Worm (Caenorhabditis elegans): ENCODE results near the gene R13A1.1.

The R13A1.1 gene

DNA sequence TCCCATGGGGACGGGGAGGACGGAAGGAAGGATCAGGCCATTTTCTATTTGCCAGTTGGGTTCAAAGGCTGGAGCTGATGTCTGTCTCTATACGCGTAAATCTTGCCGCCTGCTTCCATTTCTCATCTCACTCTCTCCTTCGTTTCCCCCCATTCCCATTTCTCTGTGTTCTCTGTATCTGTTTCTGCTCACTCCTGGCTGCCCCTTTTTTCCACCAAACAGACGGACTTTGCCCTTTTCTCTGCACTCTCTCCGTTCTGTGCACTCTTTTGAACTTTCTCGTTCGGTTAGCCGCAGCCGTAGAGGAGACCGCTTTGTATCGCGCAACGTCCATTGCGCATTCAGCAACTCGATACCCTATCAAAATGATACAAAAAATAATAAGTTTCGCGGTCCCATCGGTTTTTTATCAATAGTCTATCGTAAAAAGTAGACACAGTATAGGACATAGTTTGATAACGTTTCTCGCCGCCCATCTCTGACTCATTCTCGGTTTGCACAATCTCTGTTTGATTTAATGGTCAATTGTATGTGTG is 15.6 kb downstream of the R13A1.1 start:
- no peak for TF ChIP-seq ceh-13 (GFP tag; optimal IDR thresholded peaks at IDR 0.05)
- no peak for TF ChIP-seq hmbx-1 (tag; optimal IDR thresholded peaks at IDR 0.05)
- no peak for TF ChIP-seq pes-1 (GFP tag; IDR thresholded peaks at IDR 0.05)
- no peak for TF ChIP-seq flt-1 (GFP tag; IDR thresholded peaks at IDR 0.05)
- TF ChIP-seq tbx-37 (GFP tag; conservative IDR thresholded peaks at IDR 0.05): no peak
- TF ChIP-seq ceh-36 (tag; optimal IDR thresholded peaks at IDR 0.05): no peak
- TF ChIP-seq hmg-4 (GFP tag; optimal IDR thresholded peaks at IDR 0.05): peak; percentile 73
- no peak for TF ChIP-seq hnd-1 (tag; optimal IDR thresholded peaks at IDR 0.05)
- peak; percentile 45; the same call in 1 of the 2 replicates for TF ChIP-seq tbx-11 (GFP tag; IDR thresholded peaks at IDR 0.05)
- no peak for TF ChIP-seq ama-1 (optimal IDR thresholded peaks at IDR 0.05)
- no peak for TF ChIP-seq B0310.2 (tag; optimal IDR thresholded peaks at IDR 0.05)
- TF ChIP-seq sea-1 (GFP tag; conservative IDR thresholded peaks at IDR 0.05): 0 out of 2 replicates have a peak, but pooled peaks have one; percentile 7
- no peak for TF ChIP-seq aly-1 (tag; optimal IDR thresholded peaks at IDR 0.05)
- no peak for TF ChIP-seq tra-4 (tag; optimal IDR thresholded peaks at IDR 0.05)
- no peak for TF ChIP-seq scrt-1 (GFP tag; IDR thresholded peaks at IDR 0.05)
- TF ChIP-seq F13C5.2 (tag; optimal IDR thresholded peaks at IDR 0.05): peak; percentile 74
- no peak for TF ChIP-seq ets-7 (tag; optimal IDR thresholded peaks at IDR 0.05)

DNA sequence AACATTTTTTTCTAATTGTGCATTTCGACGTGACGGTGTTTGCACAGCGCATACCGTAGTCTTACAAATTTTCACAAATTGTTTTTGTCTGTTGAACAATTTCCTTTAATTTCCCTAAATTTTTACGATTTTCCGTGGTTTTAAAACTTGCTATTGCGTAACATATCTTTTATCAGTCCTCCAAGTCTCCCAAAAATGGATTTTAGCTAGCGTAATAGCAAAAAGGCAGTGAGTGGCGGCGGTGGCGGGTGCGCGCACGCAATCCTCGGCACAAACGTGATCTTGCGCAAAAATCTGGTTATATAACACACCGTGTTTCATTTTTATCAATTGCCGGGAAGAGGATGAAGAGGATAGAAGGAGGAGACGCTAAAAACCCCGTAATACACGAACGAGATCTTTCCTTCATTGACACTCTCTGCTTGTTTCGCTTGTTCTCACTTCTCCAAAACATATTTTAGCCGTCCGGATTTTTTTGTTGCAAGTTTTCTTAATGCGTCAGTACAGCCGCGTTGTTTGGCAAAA is 16.5 kb downstream of the R13A1.1 start:
- TF ChIP-seq hmbx-1 (tag; optimal IDR thresholded peaks at IDR 0.05): no peak
- TF ChIP-seq hmg-4 (GFP tag; optimal IDR thresholded peaks at IDR 0.05): no peak
- no peak for TF ChIP-seq B0310.2 (tag; optimal IDR thresholded peaks at IDR 0.05)
- TF ChIP-seq ama-1 (optimal IDR thresholded peaks at IDR 0.05): no peak

DNA sequence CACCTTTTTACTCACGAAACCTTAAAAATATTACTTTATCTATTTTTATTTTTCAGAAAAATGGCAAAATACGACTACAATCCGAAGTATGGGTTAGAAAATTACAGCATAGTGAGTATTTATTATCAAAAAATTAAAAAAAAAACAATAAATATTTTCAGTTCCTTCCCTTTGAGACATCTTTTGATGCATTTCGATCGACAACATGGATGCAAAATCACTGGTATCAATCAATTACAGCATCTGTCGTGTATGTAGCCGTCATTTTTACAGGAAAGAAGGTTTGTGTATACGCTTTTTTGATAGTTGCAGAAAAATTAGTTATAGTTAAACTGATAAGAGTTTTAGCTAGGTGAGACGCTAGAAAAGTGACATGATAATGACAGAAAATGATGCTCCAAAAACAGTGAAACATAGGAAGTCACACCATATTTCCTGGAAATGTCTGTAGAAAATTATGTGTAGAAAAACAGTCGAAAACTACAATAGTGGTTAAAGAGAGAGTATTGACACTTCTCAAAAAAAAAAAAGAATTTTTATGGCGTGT is 17.9 kb downstream of the R13A1.1 start, which contains the start of gene elo-3:
TSS of gene elo-3 (plus strand) at position 51 of the 547 bp plus-strand sequence.
- no peak for TF ChIP-seq F13C5.2 (tag; optimal IDR thresholded peaks at IDR 0.05)
- TF ChIP-seq hnd-1 (tag; optimal IDR thresholded peaks at IDR 0.05): no peak
- no peak for TF ChIP-seq ets-7 (tag; optimal IDR thresholded peaks at IDR 0.05)
- no peak for TF ChIP-seq aly-1 (tag; optimal IDR thresholded peaks at IDR 0.05)
- no peak for TF ChIP-seq sea-1 (GFP tag; conservative IDR thresholded peaks at IDR 0.05)
- TF ChIP-seq tbx-11 (GFP tag; IDR thresholded peaks at IDR 0.05): no peak
- TF ChIP-seq B0310.2 (tag; optimal IDR thresholded peaks at IDR 0.05): no peak
- TF ChIP-seq hmbx-1 (tag; optimal IDR thresholded peaks at IDR 0.05): no peak
- no peak for TF ChIP-seq hmg-4 (GFP tag; optimal IDR thresholded peaks at IDR 0.05)
- no peak for TF ChIP-seq ceh-13 (GFP tag; optimal IDR thresholded peaks at IDR 0.05)
- no peak for TF ChIP-seq scrt-1 (GFP tag; IDR thresholded peaks at IDR 0.05)
- TF ChIP-seq ceh-36 (tag; optimal IDR thresholded peaks at IDR 0.05): no peak
- TF ChIP-seq pes-1 (GFP tag; IDR thresholded peaks at IDR 0.05): no peak
- no peak for TF ChIP-seq ama-1 (optimal IDR thresholded peaks at IDR 0.05)
- TF ChIP-seq tra-4 (tag; optimal IDR thresholded peaks at IDR 0.05): no peak
- no peak for TF ChIP-seq tbx-37 (GFP tag; conservative IDR thresholded peaks at IDR 0.05)
- TF ChIP-seq flt-1 (GFP tag; IDR thresholded peaks at IDR 0.05): no peak

DNA sequence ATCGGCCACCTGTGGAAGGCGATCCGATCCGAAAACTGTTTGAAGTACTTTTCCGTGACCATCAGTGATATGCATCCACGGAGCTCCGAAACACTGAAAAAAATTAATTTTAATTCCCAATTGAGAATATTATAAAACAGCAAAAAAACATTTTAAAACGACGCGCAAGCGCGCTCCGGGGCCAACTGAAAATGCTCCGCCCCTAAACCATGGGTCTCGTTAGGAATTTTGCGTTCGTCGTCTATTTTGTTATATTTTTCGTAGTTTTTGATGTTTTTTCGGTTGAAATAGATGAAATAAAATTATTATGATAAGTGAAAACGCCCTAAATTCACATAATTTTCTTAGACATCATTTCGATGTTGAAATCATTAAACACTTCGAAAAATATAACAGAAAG is 20.7 kb downstream of the R13A1.1 start:
- TF ChIP-seq pes-1 (GFP tag; IDR thresholded peaks at IDR 0.05) (peak; percentile 38; the same call in 1 of the 2 replicates), sea-1 (GFP tag; conservative IDR thresholded peaks at IDR 0.05) (no peak)

DNA sequence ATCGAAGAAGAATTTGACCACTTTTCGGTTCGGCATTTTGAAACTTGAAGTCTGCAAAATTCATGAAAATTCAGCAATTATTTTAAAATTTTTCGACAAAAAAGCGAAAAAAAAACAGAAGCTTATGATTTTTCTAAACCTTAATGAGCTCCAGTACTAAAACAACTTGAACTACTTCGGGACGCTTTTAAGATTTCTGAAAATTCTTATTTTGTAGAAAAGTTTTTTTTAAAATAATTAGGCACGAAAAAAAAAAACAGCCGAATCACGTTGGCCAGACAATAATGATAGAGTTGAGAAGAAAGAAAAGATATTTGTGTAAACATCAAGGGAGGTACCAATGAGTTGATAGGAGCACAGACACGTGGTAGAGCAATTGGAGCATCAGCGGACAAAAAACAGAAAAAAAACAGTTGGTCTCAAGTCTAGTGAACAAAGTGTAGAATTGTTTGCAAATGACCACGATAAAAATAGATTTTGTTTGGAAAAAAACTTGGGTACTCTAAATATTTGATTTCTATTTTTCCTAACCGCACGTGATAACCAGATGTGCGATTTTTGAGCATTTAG is 22.5 kb downstream of the R13A1.1 start, which contains the start of gene gstk-2:
TSS of gene gstk-2 (minus strand) at position 51 of the 570 bp plus-strand sequence.
- TF ChIP-seq ceh-36 (tag; optimal IDR thresholded peaks at IDR 0.05): no peak
- no peak for TF ChIP-seq flt-1 (GFP tag; IDR thresholded peaks at IDR 0.05)
- TF ChIP-seq aly-1 (tag; optimal IDR thresholded peaks at IDR 0.05): no peak
- TF ChIP-seq B0310.2 (tag; optimal IDR thresholded peaks at IDR 0.05): no peak
- TF ChIP-seq hmg-4 (GFP tag; optimal IDR thresholded peaks at IDR 0.05): no peak
- no peak for TF ChIP-seq tra-4 (tag; optimal IDR thresholded peaks at IDR 0.05)
- no peak for TF ChIP-seq sea-1 (GFP tag; conservative IDR thresholded peaks at IDR 0.05)
- no peak for TF ChIP-seq tbx-37 (GFP tag; conservative IDR thresholded peaks at IDR 0.05)
- no peak for TF ChIP-seq hnd-1 (tag; optimal IDR thresholded peaks at IDR 0.05)
- TF ChIP-seq F13C5.2 (tag; optimal IDR thresholded peaks at IDR 0.05): no peak

DNA sequence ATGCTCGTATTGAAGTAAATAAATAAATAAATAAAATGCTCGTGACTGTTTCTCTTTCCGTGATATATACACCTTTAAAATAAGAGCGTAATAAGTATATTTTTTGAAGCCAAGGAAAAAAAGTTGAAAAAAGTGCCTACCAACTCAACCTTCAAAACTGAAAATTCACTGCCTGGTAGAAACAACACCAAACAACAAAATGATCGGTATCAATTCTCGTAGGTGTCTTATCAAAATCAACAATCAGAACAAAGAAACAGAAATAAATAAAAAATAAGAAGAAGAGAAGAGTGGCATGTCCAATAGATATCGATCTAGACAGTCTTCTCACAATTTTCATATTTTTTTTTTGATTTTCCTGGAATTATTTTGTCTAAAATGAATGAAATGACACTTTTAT is 24.1 kb downstream of the R13A1.1 start, which contains the start of gene afmd-1:
TSS of gene afmd-1 (plus strand) at position 316 of the 400 bp plus-strand sequence.
- TF ChIP-seq aly-1 (tag; optimal IDR thresholded peaks at IDR 0.05) (no peak), flt-1 (GFP tag; IDR thresholded peaks at IDR 0.05) (no peak), scrt-1 (GFP tag; IDR thresholded peaks at IDR 0.05) (no peak), pes-1 (GFP tag; IDR thresholded peaks at IDR 0.05) (no peak)

DNA sequence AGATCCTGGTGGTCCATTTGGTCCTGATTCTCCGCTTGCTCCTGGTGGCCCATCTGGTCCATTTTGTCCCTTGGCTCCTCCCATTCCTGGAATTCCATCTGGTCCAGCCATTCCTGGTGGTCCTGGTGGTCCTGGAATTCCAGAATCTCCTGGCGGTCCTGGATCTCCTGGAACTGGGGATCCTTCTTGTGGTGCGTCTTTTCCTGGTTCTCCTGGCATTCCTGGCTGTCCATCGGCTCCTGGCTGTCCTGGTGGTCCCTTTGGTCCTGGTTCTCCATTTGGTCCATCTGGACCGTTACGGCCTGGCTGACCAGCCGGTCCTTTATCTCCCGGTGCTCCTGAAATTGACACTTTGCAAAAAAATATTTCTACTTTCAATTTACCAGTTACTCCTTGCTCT is 25.8 kb downstream of the R13A1.1 start:
- TF ChIP-seq scrt-1 (GFP tag; IDR thresholded peaks at IDR 0.05): no peak
- no peak for TF ChIP-seq ets-7 (tag; optimal IDR thresholded peaks at IDR 0.05)
- TF ChIP-seq ceh-36 (tag; optimal IDR thresholded peaks at IDR 0.05): no peak
- no peak for TF ChIP-seq flt-1 (GFP tag; IDR thresholded peaks at IDR 0.05)
- no peak for TF ChIP-seq tra-4 (tag; optimal IDR thresholded peaks at IDR 0.05)
- no peak for TF ChIP-seq sea-1 (GFP tag; conservative IDR thresholded peaks at IDR 0.05)
- TF ChIP-seq tbx-37 (GFP tag; conservative IDR thresholded peaks at IDR 0.05): no peak
- no peak for TF ChIP-seq hnd-1 (tag; optimal IDR thresholded peaks at IDR 0.05)
- no peak for TF ChIP-seq pes-1 (GFP tag; IDR thresholded peaks at IDR 0.05)
- TF ChIP-seq tbx-11 (GFP tag; IDR thresholded peaks at IDR 0.05): no peak
- TF ChIP-seq hmg-4 (GFP tag; optimal IDR thresholded peaks at IDR 0.05): no peak
- no peak for TF ChIP-seq ama-1 (optimal IDR thresholded peaks at IDR 0.05)
- TF ChIP-seq ceh-13 (GFP tag; optimal IDR thresholded peaks at IDR 0.05): no peak
- no peak for TF ChIP-seq B0310.2 (tag; optimal IDR thresholded peaks at IDR 0.05)
- TF ChIP-seq F13C5.2 (tag; optimal IDR thresholded peaks at IDR 0.05): no peak
- TF ChIP-seq aly-1 (tag; optimal IDR thresholded peaks at IDR 0.05): no peak
- TF ChIP-seq hmbx-1 (tag; optimal IDR thresholded peaks at IDR 0.05): no peak
